Comparison of ENCODE assay signal across 5 fruit fly cellular contexts in the genomic region with DNA sequence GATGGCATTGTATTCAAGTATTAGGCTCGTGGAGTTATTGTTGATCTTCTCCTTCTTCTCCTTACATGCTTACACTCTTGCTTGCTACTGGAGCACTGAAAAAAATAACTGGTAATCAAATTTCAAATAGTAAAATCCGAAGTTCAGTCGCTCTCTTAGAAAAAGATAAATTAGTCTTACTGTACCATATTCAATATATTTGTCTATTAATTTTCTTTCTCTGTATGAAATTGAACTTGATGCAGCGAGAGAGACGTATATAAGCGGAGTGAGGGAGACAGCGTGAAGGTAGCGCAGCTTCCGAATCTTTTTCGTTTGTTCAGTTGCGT.
TF ChIP-seq lines count a peak whose summit lies in the region.

No protein-coding gene starts in this region.

- peak; percentile 48 for TF ChIP-seq CTCF in whole organism, embryonic (GFP tag; optimal IDR thresholded peaks at IDR 0.05; lab: Kevin White, UChicago)

TF ChIP-seq in whole organism, adult, 20 proteins besides CTCF, POLR2A, EP300 and RAD21 (continues in another document):
- TF ChIP-seq kay (GFP tag; lab: Kevin White, UChicago; ENCODE audit: borderline replicate concordance) (no peak), cic (GFP tag; optimal IDR thresholded peaks at IDR 0.05; lab: Kevin White, UChicago) (no peak), CG33017 (tag; optimal IDR thresholded peaks at IDR 0.05; lab: Kevin White, UChicago) (peak; percentile 38), tj (GFP tag; optimal IDR thresholded peaks at IDR 0.05; lab: Kevin White, UChicago) (no peak), CG5204 (GFP tag; optimal IDR thresholded peaks at IDR 0.05; lab: Kevin White, UChicago) (no peak), CG11617 (GFP tag; optimal IDR thresholded peaks at IDR 0.05; lab: Kevin White, UChicago) (no peak), CG12768 (GFP tag; optimal IDR thresholded peaks at IDR 0.05; lab: Kevin White, UChicago) (peak; percentile 26), ovo (GFP tag; optimal IDR thresholded peaks at IDR 0.05; lab: Kevin White, UChicago) (no peak), Crg-1 (GFP tag; optimal IDR thresholded peaks at IDR 0.05; lab: Kevin White, UChicago) (no peak), cnc (optimal IDR thresholded peaks at IDR 0.05; lab: Kevin White, UChicago) (no peak), CG14711 (tag; optimal IDR thresholded peaks at IDR 0.05; lab: Kevin White, UChicago) (peak; percentile 48), Clk (GFP tag; optimal IDR thresholded peaks at IDR 0.05; lab: Kevin White, UChicago) (no peak), pad (GFP tag; optimal IDR thresholded peaks at IDR 0.05; lab: Kevin White, UChicago) (no peak), CG1620 (GFP tag; optimal IDR thresholded peaks at IDR 0.05; lab: Kevin White, UChicago) (no peak), bab1 (GFP tag; optimal IDR thresholded peaks at IDR 0.05; lab: Kevin White, UChicago) (no peak), CG7101 (tag; optimal IDR thresholded peaks at IDR 0.05; lab: Kevin White, UChicago) (peak; percentile 56), toe (GFP tag; optimal IDR thresholded peaks at IDR 0.05; lab: Kevin White, UChicago) (no peak), Mnt (GFP tag; optimal IDR thresholded peaks at IDR 0.05; lab: Kevin White, UChicago) (peak; percentile 15)

TF ChIP-seq in whole organism, embryonic, 481 proteins besides CTCF, POLR2A, EP300 and RAD21 (continues in another document):
- TF ChIP-seq CG11560 (tag; IDR thresholded peaks at IDR 0.05; lab: Robert Waterston, UW) (0 out of 3 replicates have a peak, but pooled peaks have one; percentile 23), CG4707 (GFP tag; optimal IDR thresholded peaks at IDR 0.05; lab: Kevin White, UChicago) (peak; percentile 57), abd-A (tag; optimal IDR thresholded peaks at IDR 0.05; lab: Kevin White, UChicago) (peak; percentile 60), Mrtf (GFP tag; IDR thresholded peaks at IDR 0.05; lab: Robert Waterston, UW) (peak; percentile 89), cad (GFP tag; optimal IDR thresholded peaks at IDR 0.05; lab: Kevin White, UChicago) (no peak), gcm2 (GFP tag; optimal IDR thresholded peaks at IDR 0.05; lab: Kevin White, UChicago) (peak; percentile 19), ftz-f1 (GFP tag; optimal IDR thresholded peaks at IDR 0.05; lab: Kevin White, UChicago) (no peak), tgo (GFP tag; IDR thresholded peaks at IDR 0.05; lab: Robert Waterston, UW) (peak; percentile 89), CG2678 (tag; optimal IDR thresholded peaks at IDR 0.05; lab: Kevin White, UChicago) (peak; percentile 95), D19B (GFP tag; optimal IDR thresholded peaks at IDR 0.05; lab: Kevin White, UChicago) (peak; percentile 50), MBD-R2 (GFP tag; IDR thresholded peaks at IDR 0.05; lab: Robert Waterston, UW) (peak; percentile 74), her (GFP tag; optimal IDR thresholded peaks at IDR 0.05; lab: Kevin White, UChicago) (peak; percentile 78), pum (GFP tag; optimal IDR thresholded peaks at IDR 0.05; lab: Kevin White, UChicago) (peak; percentile 89), CG10209 (GFP tag; optimal IDR thresholded peaks at IDR 0.05; lab: Kevin White, UChicago) (peak; percentile 67), CG18011 (GFP tag; optimal IDR thresholded peaks at IDR 0.05; lab: Kevin White, UChicago) (no peak), CG13296 (GFP tag; optimal IDR thresholded peaks at IDR 0.05; lab: Kevin White, UChicago) (peak; percentile 85), Opbp (GFP tag; IDR thresholded peaks at IDR 0.05; lab: Robert Waterston, UW; ENCODE audit: partially characterized antibody) (no peak)

TF ChIP-seq in whole organism, prepupa, 60 proteins besides CTCF, POLR2A, EP300 and RAD21 (continues in another document):
- TF ChIP-seq CG11902 (GFP tag; optimal IDR thresholded peaks at IDR 0.05; lab: Kevin White, UChicago) (peak; percentile 95), CG4318 (GFP tag; optimal IDR thresholded peaks at IDR 0.05; lab: Kevin White, UChicago) (peak; percentile 56), Eip78C (GFP tag; lab: Kevin White, UChicago) (peak; percentile 99), CG3919 (GFP tag; optimal IDR thresholded peaks at IDR 0.05; lab: Kevin White, UChicago) (peak; percentile 98), fd85E (GFP tag; optimal IDR thresholded peaks at IDR 0.05; lab: Kevin White, UChicago) (peak; percentile 84), Met (GFP tag; optimal IDR thresholded peaks at IDR 0.05; lab: Kevin White, UChicago) (peak; percentile 96), spab (GFP tag; optimal IDR thresholded peaks at IDR 0.05; lab: Kevin White, UChicago) (peak; percentile 89), CG31627 (GFP tag; optimal IDR thresholded peaks at IDR 0.05; lab: Kevin White, UChicago) (peak; percentile 91), cyc (GFP tag; optimal IDR thresholded peaks at IDR 0.05; lab: Kevin White, UChicago) (peak; percentile 96), CG6854 (GFP tag; optimal IDR thresholded peaks at IDR 0.05; lab: Kevin White, UChicago) (peak; percentile 85), Hr4 (GFP tag; optimal IDR thresholded peaks at IDR 0.05; lab: Kevin White, UChicago) (peak; percentile 83), CG11294 (GFP tag; IDR thresholded peaks at IDR 0.05; lab: Robert Waterston, UW) (peak; percentile 84), topi (GFP tag; optimal IDR thresholded peaks at IDR 0.05; lab: Kevin White, UChicago) (peak; percentile 97), net (GFP tag; optimal IDR thresholded peaks at IDR 0.05; lab: Kevin White, UChicago) (peak; percentile 90), Sox14 (GFP tag; optimal IDR thresholded peaks at IDR 0.05; lab: Kevin White, UChicago) (peak; percentile 91), dsx (GFP tag; optimal IDR thresholded peaks at IDR 0.05; lab: Kevin White, UChicago; ENCODE audit: poor library complexity, severe bottlenecking) (peak; percentile 94), CG6163 (GFP tag; IDR thresholded peaks at IDR 0.05; lab: Robert Waterston, UW) (peak; percentile 98), Smox (GFP tag; optimal IDR thresholded peaks at IDR 0.05; lab: Kevin White, UChicago) (peak; percentile 92)

TF ChIP-seq in whole organism, pupa, 21 proteins besides CTCF, POLR2A, EP300 and RAD21 (continues in another document):
- peak; percentile 92 for TF ChIP-seq CG12605 (GFP tag; IDR thresholded peaks at IDR 0.05; lab: Robert Waterston, UW)
- TF ChIP-seq rn (GFP tag; IDR thresholded peaks at IDR 0.05; lab: Robert Waterston, UW) = peak; percentile 91
- peak; percentile 95 for TF ChIP-seq Snoo (tag; optimal IDR thresholded peaks at IDR 0.05; lab: Kevin White, UChicago)
- peak; percentile 81 for TF ChIP-seq CG34367 (tag; optimal IDR thresholded peaks at IDR 0.05; lab: Kevin White, UChicago)
- TF ChIP-seq D1 (tag; optimal IDR thresholded peaks at IDR 0.05; lab: Kevin White, UChicago) = peak; percentile 83
- TF ChIP-seq Ets98B (GFP tag; IDR thresholded peaks at IDR 0.05; lab: Robert Waterston, UW) = peak; percentile 96
- TF ChIP-seq CG10348 (GFP tag; IDR thresholded peaks at IDR 0.05; lab: Robert Waterston, UW) = peak; percentile 40; the same call in 1 of the 2 replicates
- peak; percentile 83 for TF ChIP-seq CG14655 (GFP tag; optimal IDR thresholded peaks at IDR 0.05; lab: Kevin White, UChicago)
- peak; percentile 94 for TF ChIP-seq CG8159 (tag; optimal IDR thresholded peaks at IDR 0.05; lab: Kevin White, UChicago)
- peak; percentile 92 for TF ChIP-seq fd96Ca (GFP tag; IDR thresholded peaks at IDR 0.05; lab: Robert Waterston, UW)
- TF ChIP-seq EcR (GFP tag; optimal IDR thresholded peaks at IDR 0.05; lab: Kevin White, UChicago) = peak; percentile 41
- TF ChIP-seq CG15710 (tag; optimal IDR thresholded peaks at IDR 0.05; lab: Kevin White, UChicago) = peak; percentile 89
- peak; percentile 94 for TF ChIP-seq CG32121 (GFP tag; IDR thresholded peaks at IDR 0.05; lab: Robert Waterston, UW)
- TF ChIP-seq Pif1A (GFP tag; optimal IDR thresholded peaks at IDR 0.05; lab: Kevin White, UChicago) = peak; percentile 95
- TF ChIP-seq CG17806 (tag; optimal IDR thresholded peaks at IDR 0.05; lab: Kevin White, UChicago) = peak; percentile 95
- peak; percentile 87 for TF ChIP-seq CG8301 (tag; optimal IDR thresholded peaks at IDR 0.05; lab: Kevin White, UChicago)
- TF ChIP-seq CG13204 (GFP tag; optimal IDR thresholded peaks at IDR 0.05; lab: Kevin White, UChicago) = peak; percentile 67
- TF ChIP-seq CG4496 (GFP tag; IDR thresholded peaks at IDR 0.05; lab: Robert Waterston, UW) = peak; percentile 96
- TF ChIP-seq CG9948 (tag; optimal IDR thresholded peaks at IDR 0.05; lab: Kevin White, UChicago) = peak; percentile 86
- TF ChIP-seq Pif1B (GFP tag; optimal IDR thresholded peaks at IDR 0.05; lab: Kevin White, UChicago) = peak; percentile 96

TF ChIP-seq in whole organism, wandering third instar larva, 38 proteins besides CTCF, POLR2A, EP300 and RAD21 (continues in another document):
- peak; percentile 22 for TF ChIP-seq Mio (GFP tag; optimal IDR thresholded peaks at IDR 0.05; lab: Kevin White, UChicago)
- peak; percentile 88 for TF ChIP-seq OdsH (GFP tag; optimal IDR thresholded peaks at IDR 0.05; lab: Kevin White, UChicago)
- TF ChIP-seq CG32264 (GFP tag; optimal IDR thresholded peaks at IDR 0.05; lab: Kevin White, UChicago) = peak; percentile 91
- peak; percentile 87 for TF ChIP-seq psq (GFP tag; optimal IDR thresholded peaks at IDR 0.05; lab: Kevin White, UChicago)
- TF ChIP-seq N (GFP tag; optimal IDR thresholded peaks at IDR 0.05; lab: Kevin White, UChicago) = no peak
- TF ChIP-seq foxo (GFP tag; optimal IDR thresholded peaks at IDR 0.05; lab: Kevin White, UChicago) = peak; percentile 58 to 93
- TF ChIP-seq Hnf4 (GFP tag; optimal IDR thresholded peaks at IDR 0.05; lab: Kevin White, UChicago) = peak; percentile 92
- TF ChIP-seq Hr78 (GFP tag; optimal IDR thresholded peaks at IDR 0.05; lab: Kevin White, UChicago) = no peak
- TF ChIP-seq Vsx2 (GFP tag; optimal IDR thresholded peaks at IDR 0.05; lab: Kevin White, UChicago; ENCODE audit: partially characterized antibody) = no peak
- peak; percentile 87 for TF ChIP-seq woc (GFP tag; optimal IDR thresholded peaks at IDR 0.05; lab: Kevin White, UChicago)
- peak; percentile 60 for TF ChIP-seq GATAd (GFP tag; optimal IDR thresholded peaks at IDR 0.05; lab: Kevin White, UChicago)
- peak; percentile 37 for TF ChIP-seq Rel (GFP tag; optimal IDR thresholded peaks at IDR 0.05; lab: Kevin White, UChicago)
- TF ChIP-seq Rel (tag; optimal IDR thresholded peaks at IDR 0.05; lab: Kevin White, UChicago) = peak; percentile 47
- peak; percentile 79 for TF ChIP-seq brk (GFP tag; optimal IDR thresholded peaks at IDR 0.05; lab: Kevin White, UChicago)
- TF ChIP-seq Myc (optimal IDR thresholded peaks at IDR 0.05; lab: Kevin White, UChicago) = no peak
- TF ChIP-seq HLH106 (tag; optimal IDR thresholded peaks at IDR 0.05; lab: Kevin White, UChicago) = peak; percentile 90
- no peak for TF ChIP-seq pan (optimal IDR thresholded peaks at IDR 0.05; lab: Kevin White, UChicago)
- no peak for TF ChIP-seq usp (GFP tag; optimal IDR thresholded peaks at IDR 0.05; lab: Kevin White, UChicago)
- TF ChIP-seq sage (GFP tag; optimal IDR thresholded peaks at IDR 0.05; lab: Kevin White, UChicago) = peak; percentile 93
- TF ChIP-seq CG9705 (GFP tag; optimal IDR thresholded peaks at IDR 0.05; lab: Kevin White, UChicago) = peak; percentile 44
- TF ChIP-seq jim (GFP tag; optimal IDR thresholded peaks at IDR 0.05; lab: Kevin White, UChicago) = no peak
- no peak for TF ChIP-seq dsf (GFP tag; optimal IDR thresholded peaks at IDR 0.05; lab: Kevin White, UChicago; ENCODE audit: borderline replicate concordance)
- TF ChIP-seq br (GFP tag; optimal IDR thresholded peaks at IDR 0.05; lab: Kevin White, UChicago) = peak; percentile 93
